Fruit fly (Drosophila melanogaster): ENCODE measurements around the gene GstD1.

- no peak for TF ChIP-seq CG5204 (GFP tag; optimal IDR thresholded peaks at IDR 0.05)
- TF ChIP-seq ovo (GFP tag; optimal IDR thresholded peaks at IDR 0.05), result no peak
- TF ChIP-seq Hr96 (GFP tag; optimal IDR thresholded peaks at IDR 0.05), result no peak
- no peak for TF ChIP-seq CG12768 (GFP tag; optimal IDR thresholded peaks at IDR 0.05)
- TF ChIP-seq CG1620 (GFP tag; optimal IDR thresholded peaks at IDR 0.05), result no peak
- TF ChIP-seq Clk (GFP tag; optimal IDR thresholded peaks at IDR 0.05), result no peak
- no peak for TF ChIP-seq Crg-1 (GFP tag; optimal IDR thresholded peaks at IDR 0.05)
- no peak for TF ChIP-seq bab1 (GFP tag; optimal IDR thresholded peaks at IDR 0.05)
- no peak for TF ChIP-seq Mnt (GFP tag; optimal IDR thresholded peaks at IDR 0.05)
- TF ChIP-seq kay (GFP tag; ENCODE audit: borderline replicate concordance), result no peak
- TF ChIP-seq cnc (optimal IDR thresholded peaks at IDR 0.05), result no peak
Measured at dm6 chr3R:12370643-12370995, 1.6 kb upstream of the GstD1 start.
